Worm (Caenorhabditis elegans) whole organism, L1 larva: ENCODE data around the gene T05A7.13.

ENCODE experiments used
- C34B4.2 ChIP-seq: sonication (generic microtip); optimal IDR thresholded peaks from 2 replicates; lab custom pipeline; 2017; ENCODE audit warnings: mild to moderate bottlenecking, missing genetic modification characterization, missing compliant biosample characterization
- F16B12.6 ChIP-seq: fragments of 150-350 bp; optimal IDR thresholded peaks from 2 replicates; lab custom pipeline; 2014; ENCODE audit warnings: missing biosample characterization, missing genetic modification characterization
- ceh-8 ChIP-seq: fragments of 200-800 bp; sonication (Bioruptor generic); optimal IDR thresholded peaks from 2 replicates; lab custom pipeline; 2018; ENCODE audit warnings: mild to moderate bottlenecking, missing genetic modification characterization, moderate library complexity, missing compliant biosample characterization
- ceh-88 ChIP-seq: fragments of 200-800 bp; sonication (Bioruptor generic); IDR thresholded peaks from 2 replicates; pipeline ENCODE4 v1.3.6; 2022; ENCODE audit warnings: missing genetic modification characterization, missing compliant biosample characterization
- ceh-90 ChIP-seq: sonication (generic microtip); optimal IDR thresholded peaks from 2 replicates; lab custom pipeline; 2016; ENCODE audit warnings: missing genetic modification characterization, missing compliant biosample characterization
- dpl-1 ChIP-seq, 3 experiments: fragments of 150-350 bp in 2 of 3; sonication (generic microtip) in 1 of 3; optimal IDR thresholded peaks; 2 replicates each; lab custom pipeline; 2014 to 2017; ENCODE audit warnings: missing biosample characterization in 3 of 3, missing genetic modification characterization in 3 of 3, missing genetic modification reagents in 3 of 3
- dsc-1 ChIP-seq: sonication (generic microtip); optimal IDR thresholded peaks from 2 replicates; lab custom pipeline; 2016; ENCODE audit warnings: mild to moderate bottlenecking, missing genetic modification characterization, missing compliant biosample characterization
- efl-1 ChIP-seq, 4 experiments: fragments of 150-350 bp; optimal IDR thresholded peaks in 3 of 4; peaks in 1 of 4; 1 replicate in 1 of 4; 2 replicates in 3 of 4; lab custom pipeline; 2014; ENCODE audit warnings: missing biosample characterization in 2 of 4, missing genetic modification characterization in 2 of 4, missing genetic modification reagents in 2 of 4
- egl-13 ChIP-seq: sonication (generic microtip); optimal IDR thresholded peaks from 2 replicates; lab custom pipeline; 2016; ENCODE audit warnings: missing genotype, missing genetic modification reagents, missing genetic modification characterization, missing compliant biosample characterization
- elt-2 ChIP-seq: sonication (generic microtip); optimal IDR thresholded peaks from 2 replicates; lab custom pipeline; 2016; ENCODE audit warnings: missing genetic modification characterization, mild to moderate bottlenecking, inconsistent platforms, missing compliant biosample characterization, missing genetic modification reagents
- elt-3 ChIP-seq, 6 experiments: fragments of 150-350 bp in 1 of 6; sonication (generic microtip); optimal IDR thresholded peaks; 2 replicates each; lab custom pipeline; 2017 to 2018; ENCODE audit warnings: missing biosample characterization in 6 of 6, missing genetic modification characterization in 6 of 6, inconsistent platforms in 1 of 6
- ets-5 ChIP-seq: fragments of 200-800 bp; sonication (Bioruptor generic); IDR thresholded peaks from 2 replicates; pipeline ENCODE4 v1.3.6; 2022; ENCODE audit warnings: missing genetic modification characterization, missing compliant biosample characterization
- fkh-4 ChIP-seq: sonication (generic microtip); optimal IDR thresholded peaks from 2 replicates; lab custom pipeline; 2016; ENCODE audit warnings: missing compliant biosample characterization, missing genetic modification characterization, borderline replicate concordance
- fkh-8 ChIP-seq: sonication (generic microtip); optimal IDR thresholded peaks from 2 replicates; lab custom pipeline; 2016; ENCODE audit warnings: mild to moderate bottlenecking, missing genetic modification characterization, missing compliant biosample characterization
- fos-1 ChIP-seq: fragments of 150-350 bp; optimal IDR thresholded peaks from 2 replicates; lab custom pipeline; 2014; ENCODE audit warnings: missing biosample characterization, missing genetic modification characterization
- hlh-4 ChIP-seq: sonication (generic microtip); optimal IDR thresholded peaks from 2 replicates; lab custom pipeline; 2016; ENCODE audit warnings: mild to moderate bottlenecking, missing genetic modification characterization, missing compliant biosample characterization
- hpl-2 ChIP-seq: fragments of 150-350 bp; optimal IDR thresholded peaks from 2 replicates; lab custom pipeline; 2014; ENCODE audit warnings: missing biosample characterization, missing genetic modification reagents, missing genetic modification characterization
- jun-1 ChIP-seq: fragments of 150-350 bp; optimal IDR thresholded peaks from 2 replicates; lab custom pipeline; 2014; ENCODE audit warnings: missing biosample characterization, missing genetic modification reagents, missing genetic modification characterization
- lin-14 ChIP-seq: fragments of 200-800 bp; sonication (Bioruptor generic); optimal IDR thresholded peaks from 2 replicates; lab custom pipeline; 2018; ENCODE audit warnings: mild to moderate bottlenecking, missing genetic modification characterization, moderate library complexity, missing compliant biosample characterization
- lin-15B ChIP-seq: fragments of 150-350 bp; sonication (generic microtip); optimal IDR thresholded peaks from 3 replicates; lab custom pipeline; 2014; ENCODE audit warnings: missing biosample characterization, missing genetic modification characterization
- lin-35 ChIP-seq, 2 experiments: fragments of 150-350 bp; optimal IDR thresholded peaks; 2 replicates each; lab custom pipeline; 2014; ENCODE audit warnings: missing biosample characterization in 2 of 2, missing genetic modification characterization in 2 of 2, missing genetic modification reagents in 2 of 2
- lsy-2 ChIP-seq, 2 experiments: fragments of 150-350 bp; optimal IDR thresholded peaks; 2 replicates each; lab custom pipeline; 2014; ENCODE audit warnings: missing biosample characterization in 2 of 2, missing genetic modification characterization in 2 of 2
- mab-9 ChIP-seq: fragments of 200-800 bp; sonication (Bioruptor generic); IDR thresholded peaks from 2 replicates; pipeline ENCODE4 v1.3.6; 2022; ENCODE audit warnings: missing genetic modification reagents, missing genetic modification characterization, missing compliant biosample characterization
- mef-2 ChIP-seq: fragments of 150-350 bp; optimal IDR thresholded peaks from 2 replicates; lab custom pipeline; 2014; ENCODE audit warnings: missing biosample characterization, missing genetic modification characterization
- nhr-11 ChIP-seq: fragments of 150-350 bp; optimal IDR thresholded peaks from 2 replicates; lab custom pipeline; 2014; ENCODE audit warnings: missing biosample characterization, missing genetic modification characterization
- nhr-12 ChIP-seq: sonication (generic microtip); optimal IDR thresholded peaks from 2 replicates; lab custom pipeline; 2017; ENCODE audit warnings: missing biosample characterization, missing genetic modification characterization
- nhr-19 ChIP-seq: fragments of 200-800 bp; sonication (Bioruptor generic); conservative IDR thresholded peaks from 2 replicates; pipeline ENCODE4 v1.3.6; 2022; ENCODE audit warnings: missing genetic modification characterization, missing compliant biosample characterization
- nhr-20 ChIP-seq: sonication (generic microtip); optimal IDR thresholded peaks from 2 replicates; lab custom pipeline; 2016; ENCODE audit warnings: mild to moderate bottlenecking, missing genetic modification characterization, missing compliant biosample characterization
- nhr-47 ChIP-seq: sonication (generic microtip); optimal IDR thresholded peaks from 2 replicates; lab custom pipeline; 2016; ENCODE audit warnings: mild to moderate bottlenecking, missing genetic modification characterization, moderate library complexity, missing compliant biosample characterization
- nhr-71 ChIP-seq: sonication (generic microtip); optimal IDR thresholded peaks from 2 replicates; lab custom pipeline; 2016; ENCODE audit warnings: mild to moderate bottlenecking, missing genetic modification characterization, moderate library complexity, missing compliant biosample characterization
- nhr-77 ChIP-seq: fragments of 150-350 bp; optimal IDR thresholded peaks from 2 replicates; lab custom pipeline; 2014; ENCODE audit warnings: missing biosample characterization, missing genetic modification characterization
- nhr-85 ChIP-seq: sonication (generic microtip); peaks from one replicate; lab custom pipeline; 2016; ENCODE audit warnings: missing genetic modification characterization, inconsistent platforms, missing compliant biosample characterization
- nhr-90 ChIP-seq: sonication (generic microtip); optimal IDR thresholded peaks from 2 replicates; lab custom pipeline; 2016; ENCODE audit warnings: mild to moderate bottlenecking, missing genetic modification characterization, missing compliant biosample characterization; ENCODE audit not compliant: poor library complexity
- pag-3 ChIP-seq: sonication (generic microtip); optimal IDR thresholded peaks from 2 replicates; lab custom pipeline; 2017; ENCODE audit warnings: missing genetic modification characterization, mild to moderate bottlenecking, missing compliant biosample characterization, antibody characterized with exemption, borderline replicate concordance; ENCODE audit not compliant: insufficient read depth
- pqm-1 ChIP-seq: sonication (generic microtip); optimal IDR thresholded peaks from 3 replicates; lab custom pipeline; 2017; ENCODE audit warnings: missing biosample characterization, missing genetic modification characterization
- snpc-4 ChIP-seq: fragments of 150-350 bp; optimal IDR thresholded peaks from 2 replicates; lab custom pipeline; 2014; ENCODE audit warnings: missing biosample characterization, missing genetic modification characterization
- snu-23 ChIP-seq: sonication (generic microtip); optimal IDR thresholded peaks from 2 replicates; lab custom pipeline; 2016; ENCODE audit warnings: missing genetic modification characterization, missing compliant biosample characterization
- sup-37 ChIP-seq: fragments of 200-800 bp; sonication (Bioruptor generic); optimal IDR thresholded peaks from 2 replicates; lab custom pipeline; 2018; ENCODE audit warnings: mild to moderate bottlenecking, missing genetic modification characterization, missing compliant biosample characterization
- swsn-7 ChIP-seq: sonication (generic microtip); optimal IDR thresholded peaks from 2 replicates; lab custom pipeline; 2016; ENCODE audit warnings: missing genetic modification characterization, missing compliant biosample characterization
- tbx-2 ChIP-seq: sonication (generic microtip); optimal IDR thresholded peaks from 2 replicates; lab custom pipeline; 2016; ENCODE audit warnings: missing genetic modification characterization, missing compliant biosample characterization
- tlp-1 ChIP-seq: fragments of 150-350 bp; optimal IDR thresholded peaks from 2 replicates; lab custom pipeline; 2014; ENCODE audit warnings: missing biosample characterization, missing genetic modification characterization
- unc-130 ChIP-seq: fragments of 150-350 bp; optimal IDR thresholded peaks from 2 replicates; lab custom pipeline; 2017; ENCODE audit warnings: missing biosample characterization, missing genetic modification characterization, inconsistent platforms
- unc-62 ChIP-seq: fragments of 150-350 bp; optimal IDR thresholded peaks from 2 replicates; lab custom pipeline; 2014; ENCODE audit warnings: missing biosample characterization, missing genetic modification reagents, missing genetic modification characterization
- unc-86 ChIP-seq: sonication (generic microtip); optimal IDR thresholded peaks from 2 replicates; lab custom pipeline; 2016; ENCODE audit warnings: missing genetic modification characterization, missing compliant biosample characterization
- unc-98 ChIP-seq: fragments of 200-800 bp; sonication (Bioruptor generic); IDR thresholded peaks from 2 replicates; pipeline ENCODE4 v1.3.6; 2022; ENCODE audit warnings: missing genetic modification characterization, missing compliant biosample characterization
- vab-15 ChIP-seq: sonication (generic microtip); optimal IDR thresholded peaks from 2 replicates; lab custom pipeline; 2017; ENCODE audit warnings: missing genotype, mild to moderate bottlenecking, missing genetic modification characterization, missing compliant biosample characterization
- xbp-1 ChIP-seq: sonication (generic microtip); optimal IDR thresholded peaks from 2 replicates; lab custom pipeline; 2016; ENCODE audit warnings: missing genetic modification characterization, missing compliant biosample characterization
- ztf-11 ChIP-seq, 2 experiments: sonication (generic microtip); optimal IDR thresholded peaks; 2 replicates each; lab custom pipeline; 2016 to 2017; ENCODE audit warnings: missing genetic modification characterization in 2 of 2, missing biosample characterization in 1 of 2, missing compliant biosample characterization in 1 of 2

T05A7.13 gene

ce11 chrII:4701482-4702119 is 40.4 kb upstream of the T05A7.13 start, which contains the start of gene unc-85 (continued):
- TF ChIP-seq dpl-1 (GFP tag; optimal IDR thresholded peaks at IDR 0.05; lab: Kevin White, UChicago) (peak; percentile 44 to 80 (median 70)), ceh-88 (GFP tag; lab: Robert Waterston, UW) (peak; percentile 77), xbp-1 (peak; percentile 61), unc-98 (peak; percentile 58; the same call in 1 of the 2 replicates), nhr-90 (tag; lab: Kevin White, UChicago) (peak; percentile 77), nhr-71 (tag; lab: Kevin White, UChicago) (peak; percentile 87)

- TF ChIP-seq tlp-1 (tag; lab: Kevin White, UChicago) (no peak), unc-62 (no peak), ztf-11 (tag; optimal IDR thresholded peaks at IDR 0.05; lab: Kevin White, UChicago) (peak in 1 of 2 experiments; percentile 15), nhr-77 (tag; lab: Kevin White, UChicago) (peak; percentile 42), hlh-4 (tag; lab: Kevin White, UChicago) (no peak), sup-37 (no peak), vab-15 (peak; percentile 62), hpl-2 (GFP tag; lab: Kevin White, UChicago) (no peak), pag-3 (tag; lab: Kevin White, UChicago) (no peak), nhr-20 (peak; percentile 72), egl-13 (tag; lab: Kevin White, UChicago) (no peak), nhr-47 (tag; lab: Kevin White, UChicago) (peak; percentile 75), fos-1 (tag; lab: Kevin White, UChicago) (peak; percentile 51), elt-2 (tag; lab: Kevin White, UChicago) (peak; percentile 32), lin-35 (GFP tag; optimal IDR thresholded peaks at IDR 0.05; lab: Kevin White, UChicago) (peak; percentile 92 to 97), elt-3 (tag; optimal IDR thresholded peaks at IDR 0.05; lab: Kevin White, UChicago) (peak in 2 of 6 experiments; percentile 57 to 64), fkh-8 (tag; lab: Kevin White, UChicago) (peak; percentile 12), xbp-1 (peak; percentile 66), nhr-11 (tag; lab: Kevin White, UChicago) (peak; percentile 50), lin-15B (peak; percentile 66), snu-23 (GFP tag; lab: Kevin White, UChicago) (peak; percentile 77), C34B4.2 (tag; lab: Kevin White, UChicago) (no peak), F16B12.6 (tag; lab: Kevin White, UChicago) (peak; percentile 44), nhr-71 (tag; lab: Kevin White, UChicago) (peak; percentile 81), lsy-2 (tag; optimal IDR thresholded peaks at IDR 0.05; lab: Kevin White, UChicago) (peak; percentile 99 to 100), swsn-7 (peak; percentile 66), ets-5 (no peak), mab-9 (GFP tag; lab: Robert Waterston, UW) (no peak), pqm-1 (tag; lab: Kevin White, UChicago) (no peak), fkh-4 (tag; lab: Kevin White, UChicago) (no peak), nhr-85 (tag; lab: Kevin White, UChicago) (peak; percentile 31), efl-1 (optimal IDR thresholded peaks at IDR 0.05; lab: Kevin White, UChicago) (peak; percentile 93 to 96), efl-1 (GFP tag; optimal IDR thresholded peaks at IDR 0.05 in 1 of 2; lab: Kevin White, UChicago) (peak; percentile 94 to 99), snpc-4 (tag; lab: Kevin White, UChicago) (peak; percentile 24), jun-1 (tag; lab: Kevin White, UChicago) (peak; percentile 10), ceh-8 (GFP tag; lab: Kevin White, UChicago) (peak; percentile 45), nhr-12 (tag; lab: Kevin White, UChicago) (no peak), unc-86 (peak; percentile 45), tbx-2 (tag; lab: Kevin White, UChicago) (peak; percentile 67), unc-130 (tag; lab: Kevin White, UChicago) (peak; percentile 84), lin-14 (GFP tag; lab: Kevin White, UChicago) (peak; percentile 63), nhr-19 (GFP tag; lab: Robert Waterston, UW) (peak; percentile 70), mef-2 (tag; lab: Kevin White, UChicago) (no peak), ceh-90 (peak; percentile 39), dsc-1 (tag; lab: Kevin White, UChicago) (peak; percentile 58)
Measured at ce11 chrII:4698266-4698771, 37.1 kb upstream of the T05A7.13 start, which contains the start of the genes rpn-5 and scc-1. rpn-5 (minus strand) TSS chrII:4698427. scc-1 (plus strand) TSS chrII:4698721.
